Worm (Caenorhabditis elegans) whole organism, L2 larva: ENCODE data around the gene fbxa-107.

Experiments
- F13H6.1 ChIP-seq: sonication (generic microtip); optimal IDR thresholded peaks from 2 replicates; lab custom pipeline; 2016; ENCODE audit warnings: missing genetic modification characterization, missing compliant biosample characterization
- R02D3.7 ChIP-seq: fragments of 150-350 bp; optimal IDR thresholded peaks from 2 replicates; lab custom pipeline; 2014; ENCODE audit warnings: missing biosample characterization, missing genetic modification characterization
- egl-27 ChIP-seq: sonication (generic microtip); optimal IDR thresholded peaks from 3 replicates; lab custom pipeline; 2017; ENCODE audit warnings: missing biosample characterization, missing genetic modification reagents, missing genetic modification characterization
- fos-1 ChIP-seq: fragments of 150-350 bp; optimal IDR thresholded peaks from 2 replicates; lab custom pipeline; 2014; ENCODE audit warnings: missing biosample characterization, missing genetic modification characterization
- nhr-23 ChIP-seq: fragments of 150-350 bp; optimal IDR thresholded peaks from 2 replicates; lab custom pipeline; 2014; ENCODE audit warnings: missing biosample characterization, missing genetic modification reagents, missing genetic modification characterization
- nhr-237 ChIP-seq: fragments of 150-350 bp; optimal IDR thresholded peaks from 2 replicates; lab custom pipeline; 2014; ENCODE audit warnings: missing biosample characterization, missing genetic modification characterization
- nhr-6 ChIP-seq: fragments of 150-350 bp; optimal IDR thresholded peaks from 2 replicates; lab custom pipeline; 2014; ENCODE audit warnings: missing biosample characterization, missing genetic modification characterization
- nhr-77 ChIP-seq: fragments of 150-350 bp; optimal IDR thresholded peaks from 2 replicates; lab custom pipeline; 2014; ENCODE audit warnings: missing biosample characterization, missing genetic modification characterization

DNA sequence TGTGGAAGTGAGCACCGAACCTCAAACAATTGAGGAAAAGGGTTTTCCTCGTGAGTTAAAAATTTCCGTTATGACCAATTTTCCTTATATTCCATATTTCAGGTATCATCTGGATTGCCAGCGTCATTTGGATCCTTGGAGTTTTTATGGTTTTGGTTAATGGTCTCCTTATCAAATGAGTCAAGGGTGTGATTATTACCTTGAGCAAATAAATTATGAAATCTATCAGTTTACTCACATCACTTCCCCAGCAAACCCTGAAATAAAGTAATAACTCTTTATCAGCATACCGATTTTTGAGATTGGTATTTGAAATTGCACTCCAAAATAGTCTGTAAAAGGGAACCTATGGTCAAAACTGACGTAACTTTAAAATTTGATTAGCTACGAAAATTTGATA lies 20.7 kb downstream of the fbxa-107 start:
- TF ChIP-seq fos-1: no peak
- TF ChIP-seq egl-27: no peak
- no peak for TF ChIP-seq nhr-6 (tag; lab: Kevin White, UChicago)
- TF ChIP-seq nhr-237 (tag; lab: Kevin White, UChicago): no peak
- no peak for TF ChIP-seq R02D3.7
- TF ChIP-seq F13H6.1 (tag; lab: Kevin White, UChicago): no peak
- no peak for TF ChIP-seq nhr-23 (tag; lab: Kevin White, UChicago)
- TF ChIP-seq nhr-77 (tag; lab: Kevin White, UChicago): no peak
